Worm (Caenorhabditis elegans): ENCODE measurements around the gene C45H4.21.

DNA sequence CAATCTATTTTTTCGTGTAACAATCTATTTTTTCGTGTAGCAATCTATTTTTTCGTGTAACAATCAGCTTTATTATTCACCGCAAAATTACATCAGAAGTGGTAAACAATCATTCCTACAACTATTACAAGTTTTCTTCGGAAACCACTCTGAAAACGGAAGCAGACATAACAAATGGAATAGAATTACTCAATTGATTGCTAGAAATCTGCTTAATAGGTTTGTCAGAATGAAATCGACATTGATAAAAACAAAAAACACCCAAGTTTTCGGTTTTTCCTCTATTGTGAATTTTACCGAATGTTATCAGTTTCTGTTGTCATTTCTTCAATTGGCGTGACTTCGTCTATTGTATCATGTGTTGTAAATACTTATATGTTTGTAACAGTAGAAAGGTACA, 2.5 kb downstream of the C45H4.21 start, which contains the start of gene srbc-20:
- no peak for TF ChIP-seq skn-1 (tag; optimal IDR thresholded peaks at IDR 0.05)
- no peak for TF ChIP-seq zip-4 (GFP tag; optimal IDR thresholded peaks at IDR 0.05)

All from whole organism, L1 larva.